Worm (Caenorhabditis elegans) whole organism, L1 larva: ENCODE measurements around the gene tag-151.
A peak's percentile ranks its signal among the peaks of the same experiment; 100 is the strongest.

ENCODE experiments used
- C34B4.2 ChIP-seq: sonication (generic microtip); optimal IDR thresholded peaks from 2 replicates; lab custom pipeline; 2017; ENCODE audit warnings: mild to moderate bottlenecking, missing genetic modification characterization, missing compliant biosample characterization
- Y116A8C.19 ChIP-seq: sonication (generic microtip); optimal IDR thresholded peaks from 2 replicates; lab custom pipeline; 2016; ENCODE audit warnings: missing compliant biosample characterization, missing genetic modification characterization, borderline replicate concordance
- aha-1 ChIP-seq: fragments of 150-350 bp; optimal IDR thresholded peaks from 2 replicates; lab custom pipeline; 2014; ENCODE audit warnings: missing biosample characterization, missing genetic modification characterization
- alr-1 ChIP-seq: fragments of 200-800 bp; sonication (Bioruptor generic); optimal IDR thresholded peaks from 2 replicates; lab custom pipeline; 2018; ENCODE audit warnings: borderline replicate concordance, mild to moderate bottlenecking, missing genetic modification characterization, missing compliant biosample characterization
- aly-2 ChIP-seq: fragments of 150-350 bp; optimal IDR thresholded peaks from 2 replicates; lab custom pipeline; 2014; ENCODE audit warnings: missing biosample characterization, missing genetic modification characterization
- blmp-1 ChIP-seq: fragments of 150-350 bp; optimal IDR thresholded peaks from 2 replicates; lab custom pipeline; 2014; ENCODE audit warnings: missing biosample characterization, missing genetic modification characterization
- ceh-63 ChIP-seq: fragments of 200-800 bp; sonication (Bioruptor generic); optimal IDR thresholded peaks from 2 replicates; lab custom pipeline; 2018; ENCODE audit warnings: mild to moderate bottlenecking, missing genetic modification characterization, missing compliant biosample characterization
- ceh-8 ChIP-seq: fragments of 200-800 bp; sonication (Bioruptor generic); optimal IDR thresholded peaks from 2 replicates; lab custom pipeline; 2018; ENCODE audit warnings: mild to moderate bottlenecking, missing genetic modification characterization, moderate library complexity, missing compliant biosample characterization
- ceh-88 ChIP-seq: fragments of 200-800 bp; sonication (Bioruptor generic); IDR thresholded peaks from 2 replicates; pipeline ENCODE4 v1.3.6; 2022; ENCODE audit warnings: missing genetic modification characterization, missing compliant biosample characterization
- ceh-90 ChIP-seq: sonication (generic microtip); optimal IDR thresholded peaks from 2 replicates; lab custom pipeline; 2016; ENCODE audit warnings: missing genetic modification characterization, missing compliant biosample characterization
- ces-1 ChIP-seq: fragments of 150-350 bp; optimal IDR thresholded peaks from 2 replicates; lab custom pipeline; 2014; ENCODE audit warnings: missing biosample characterization, missing genetic modification reagents, missing genetic modification characterization
- dsc-1 ChIP-seq: sonication (generic microtip); optimal IDR thresholded peaks from 2 replicates; lab custom pipeline; 2016; ENCODE audit warnings: mild to moderate bottlenecking, missing genetic modification characterization, missing compliant biosample characterization
- efl-1 ChIP-seq, 4 experiments: fragments of 150-350 bp; optimal IDR thresholded peaks in 3 of 4; peaks in 1 of 4; 1 replicate in 1 of 4; 2 replicates in 3 of 4; lab custom pipeline; 2014; ENCODE audit warnings: missing biosample characterization in 2 of 4, missing genetic modification characterization in 2 of 4, missing genetic modification reagents in 2 of 4
- elt-2 ChIP-seq: sonication (generic microtip); optimal IDR thresholded peaks from 2 replicates; lab custom pipeline; 2016; ENCODE audit warnings: missing genetic modification characterization, mild to moderate bottlenecking, inconsistent platforms, missing compliant biosample characterization, missing genetic modification reagents
- elt-3 ChIP-seq, 6 experiments: fragments of 150-350 bp in 1 of 6; sonication (generic microtip); optimal IDR thresholded peaks; 2 replicates each; lab custom pipeline; 2017 to 2018; ENCODE audit warnings: missing biosample characterization in 6 of 6, missing genetic modification characterization in 6 of 6, inconsistent platforms in 1 of 6
- fkh-10 ChIP-seq: sonication (generic microtip); optimal IDR thresholded peaks from 2 replicates; lab custom pipeline; 2017; ENCODE audit warnings: missing biosample characterization, missing genetic modification reagents, missing genetic modification characterization
- fkh-8 ChIP-seq: sonication (generic microtip); optimal IDR thresholded peaks from 2 replicates; lab custom pipeline; 2016; ENCODE audit warnings: mild to moderate bottlenecking, missing genetic modification characterization, missing compliant biosample characterization
- fos-1 ChIP-seq: fragments of 150-350 bp; optimal IDR thresholded peaks from 2 replicates; lab custom pipeline; 2014; ENCODE audit warnings: missing biosample characterization, missing genetic modification characterization
- grh-1 ChIP-seq: fragments of 200-800 bp; sonication (Bioruptor generic); IDR thresholded peaks from 2 replicates; pipeline ENCODE4 v1.3.6; 2022; ENCODE audit warnings: missing genetic modification reagents, missing genetic modification characterization, missing compliant biosample characterization
- hlh-17 ChIP-seq: fragments of 200-800 bp; sonication (Bioruptor generic); optimal IDR thresholded peaks from 2 replicates; lab custom pipeline; 2018; ENCODE audit warnings: missing genetic modification characterization, mild to moderate bottlenecking, missing compliant biosample characterization, moderate library complexity, borderline replicate concordance
- hpl-2 ChIP-seq: fragments of 150-350 bp; optimal IDR thresholded peaks from 2 replicates; lab custom pipeline; 2014; ENCODE audit warnings: missing biosample characterization, missing genetic modification reagents, missing genetic modification characterization
- irx-1 ChIP-seq: sonication (generic microtip); optimal IDR thresholded peaks from 2 replicates; lab custom pipeline; 2016; ENCODE audit warnings: missing genetic modification characterization, missing compliant biosample characterization
- lin-13 ChIP-seq: fragments of 150-350 bp; optimal IDR thresholded peaks from 2 replicates; lab custom pipeline; 2014; ENCODE audit warnings: missing biosample characterization, missing genetic modification reagents, missing genetic modification characterization
- lin-14 ChIP-seq: fragments of 200-800 bp; sonication (Bioruptor generic); optimal IDR thresholded peaks from 2 replicates; lab custom pipeline; 2018; ENCODE audit warnings: mild to moderate bottlenecking, missing genetic modification characterization, moderate library complexity, missing compliant biosample characterization
- lin-15B ChIP-seq: fragments of 150-350 bp; sonication (generic microtip); optimal IDR thresholded peaks from 3 replicates; lab custom pipeline; 2014; ENCODE audit warnings: missing biosample characterization, missing genetic modification characterization
- lsy-2 ChIP-seq, 2 experiments: fragments of 150-350 bp; optimal IDR thresholded peaks; 2 replicates each; lab custom pipeline; 2014; ENCODE audit warnings: missing biosample characterization in 2 of 2, missing genetic modification characterization in 2 of 2
- mdl-1 ChIP-seq, 2 experiments: fragments of 150-350 bp; optimal IDR thresholded peaks; 2 replicates each; lab custom pipeline; 2014 to 2017; ENCODE audit warnings: missing biosample characterization in 2 of 2, missing genetic modification characterization in 2 of 2, inconsistent platforms in 1 of 2
- nhr-11 ChIP-seq: fragments of 150-350 bp; optimal IDR thresholded peaks from 2 replicates; lab custom pipeline; 2014; ENCODE audit warnings: missing biosample characterization, missing genetic modification characterization
- nhr-12 ChIP-seq: sonication (generic microtip); optimal IDR thresholded peaks from 2 replicates; lab custom pipeline; 2017; ENCODE audit warnings: missing biosample characterization, missing genetic modification characterization
- nhr-19 ChIP-seq: fragments of 200-800 bp; sonication (Bioruptor generic); conservative IDR thresholded peaks from 2 replicates; pipeline ENCODE4 v1.3.6; 2022; ENCODE audit warnings: missing genetic modification characterization, missing compliant biosample characterization
- nhr-20 ChIP-seq: sonication (generic microtip); optimal IDR thresholded peaks from 2 replicates; lab custom pipeline; 2016; ENCODE audit warnings: mild to moderate bottlenecking, missing genetic modification characterization, missing compliant biosample characterization
- nhr-28 ChIP-seq: fragments of 150-350 bp; optimal IDR thresholded peaks from 2 replicates; lab custom pipeline; 2014; ENCODE audit warnings: missing biosample characterization, missing genetic modification characterization
- nhr-47 ChIP-seq: sonication (generic microtip); optimal IDR thresholded peaks from 2 replicates; lab custom pipeline; 2016; ENCODE audit warnings: mild to moderate bottlenecking, missing genetic modification characterization, moderate library complexity, missing compliant biosample characterization
- nhr-71 ChIP-seq: sonication (generic microtip); optimal IDR thresholded peaks from 2 replicates; lab custom pipeline; 2016; ENCODE audit warnings: mild to moderate bottlenecking, missing genetic modification characterization, moderate library complexity, missing compliant biosample characterization
- pax-3 ChIP-seq: fragments of 200-800 bp; sonication (Bioruptor generic); optimal IDR thresholded peaks from 2 replicates; lab custom pipeline; 2018; ENCODE audit warnings: mild to moderate bottlenecking, missing genetic modification characterization, moderate library complexity, missing compliant biosample characterization
- rnt-1 ChIP-seq: sonication (generic microtip); optimal IDR thresholded peaks from 2 replicates; lab custom pipeline; 2016; ENCODE audit warnings: mild to moderate bottlenecking, missing genetic modification characterization, moderate library complexity, missing compliant biosample characterization
- snpc-4 ChIP-seq: fragments of 150-350 bp; optimal IDR thresholded peaks from 2 replicates; lab custom pipeline; 2014; ENCODE audit warnings: missing biosample characterization, missing genetic modification characterization
- snu-23 ChIP-seq: sonication (generic microtip); optimal IDR thresholded peaks from 2 replicates; lab custom pipeline; 2016; ENCODE audit warnings: missing genetic modification characterization, missing compliant biosample characterization
- swsn-7 ChIP-seq: sonication (generic microtip); optimal IDR thresholded peaks from 2 replicates; lab custom pipeline; 2016; ENCODE audit warnings: missing genetic modification characterization, missing compliant biosample characterization
- tbx-2 ChIP-seq: sonication (generic microtip); optimal IDR thresholded peaks from 2 replicates; lab custom pipeline; 2016; ENCODE audit warnings: missing genetic modification characterization, missing compliant biosample characterization
- tlp-1 ChIP-seq: fragments of 150-350 bp; optimal IDR thresholded peaks from 2 replicates; lab custom pipeline; 2014; ENCODE audit warnings: missing biosample characterization, missing genetic modification characterization
- unc-130 ChIP-seq: fragments of 150-350 bp; optimal IDR thresholded peaks from 2 replicates; lab custom pipeline; 2017; ENCODE audit warnings: missing biosample characterization, missing genetic modification characterization, inconsistent platforms
- unc-30 ChIP-seq: sonication (generic microtip); optimal IDR thresholded peaks from 2 replicates; lab custom pipeline; 2017; ENCODE audit warnings: missing biosample characterization, missing genetic modification characterization
- unc-62 ChIP-seq: fragments of 150-350 bp; optimal IDR thresholded peaks from 2 replicates; lab custom pipeline; 2014; ENCODE audit warnings: missing biosample characterization, missing genetic modification reagents, missing genetic modification characterization
- unc-86 ChIP-seq: sonication (generic microtip); optimal IDR thresholded peaks from 2 replicates; lab custom pipeline; 2016; ENCODE audit warnings: missing genetic modification characterization, missing compliant biosample characterization
- unc-98 ChIP-seq: fragments of 200-800 bp; sonication (Bioruptor generic); IDR thresholded peaks from 2 replicates; pipeline ENCODE4 v1.3.6; 2022; ENCODE audit warnings: missing genetic modification characterization, missing compliant biosample characterization
- vab-15 ChIP-seq: sonication (generic microtip); optimal IDR thresholded peaks from 2 replicates; lab custom pipeline; 2017; ENCODE audit warnings: missing genotype, mild to moderate bottlenecking, missing genetic modification characterization, missing compliant biosample characterization
- zag-1 ChIP-seq: fragments of 150-350 bp; optimal IDR thresholded peaks from 2 replicates; lab custom pipeline; 2014; ENCODE audit warnings: missing biosample characterization, missing genetic modification characterization
- zip-4 ChIP-seq: fragments of 200-800 bp; sonication (Bioruptor generic); optimal IDR thresholded peaks from 2 replicates; lab custom pipeline; 2018; ENCODE audit warnings: mild to moderate bottlenecking, missing genetic modification characterization, moderate library complexity, missing compliant biosample characterization
- ztf-4 ChIP-seq: fragments of 150-350 bp; optimal IDR thresholded peaks from 2 replicates; lab custom pipeline; 2014; ENCODE audit warnings: missing biosample characterization, missing genetic modification characterization

The tag-151 gene

DNA sequence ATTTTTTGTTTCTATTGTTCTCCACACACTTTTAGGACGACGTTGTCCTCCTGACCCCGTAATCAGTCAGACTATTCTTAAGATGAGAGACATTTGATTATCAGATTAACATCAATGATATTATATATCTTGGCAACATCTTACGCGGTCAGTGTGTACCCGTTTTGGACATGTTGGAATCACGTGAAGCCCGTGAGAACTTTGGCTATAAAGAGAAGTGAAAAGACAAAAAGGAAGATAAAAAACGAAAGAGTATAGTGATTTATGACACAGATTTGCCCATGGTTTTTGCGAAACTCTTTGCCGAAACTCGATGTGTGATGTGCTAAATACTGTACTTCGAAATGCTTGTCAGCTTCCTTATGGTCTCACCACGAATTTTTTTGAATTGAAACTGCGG is 35.2 kb downstream of the tag-151 start (continued):
- no peak for TF ChIP-seq tlp-1 (tag; lab: Kevin White, UChicago)
- TF ChIP-seq fkh-8 (tag; lab: Kevin White, UChicago): no peak
- peak; percentile 63 for TF ChIP-seq tbx-2 (tag; lab: Kevin White, UChicago)
- no peak for TF ChIP-seq unc-30 (tag; lab: Kevin White, UChicago)
- TF ChIP-seq grh-1 (GFP tag; lab: Robert Waterston, UW): peak; percentile 73
- TF ChIP-seq lin-15B (tag; lab: Kevin White, UChicago): no peak
- TF ChIP-seq aly-2 (tag; lab: Kevin White, UChicago): no peak

DNA sequence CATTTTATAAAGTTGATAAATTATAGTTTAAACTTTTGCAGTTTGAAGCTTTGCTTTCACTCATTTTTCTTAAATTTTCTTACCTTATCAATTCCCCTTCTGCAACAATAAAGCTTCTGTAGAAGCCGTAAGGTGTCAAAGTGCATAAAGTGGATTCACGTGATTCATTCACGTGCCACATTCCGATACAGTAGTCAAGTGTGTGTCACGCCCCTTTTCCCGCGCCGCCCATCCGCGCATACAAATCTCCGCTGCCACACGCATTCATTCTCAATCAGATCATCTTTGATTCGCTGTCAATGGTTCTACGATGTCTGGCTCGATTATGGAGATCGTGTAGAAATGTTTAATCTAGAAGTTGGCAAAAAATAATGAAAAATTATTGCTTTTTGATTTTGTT is 37.0 kb downstream of the tag-151 start:
- no peak for TF ChIP-seq vab-15 (tag; lab: Kevin White, UChicago)
- TF ChIP-seq hpl-2: no peak
- TF ChIP-seq aly-2 (tag; lab: Kevin White, UChicago): no peak
- no peak for TF ChIP-seq lin-13 (GFP tag; lab: Kevin White, UChicago)
- no peak for TF ChIP-seq C34B4.2 (tag; lab: Kevin White, UChicago)
- TF ChIP-seq lin-15B (tag; lab: Kevin White, UChicago): no peak
- TF ChIP-seq unc-130 (tag; lab: Kevin White, UChicago): no peak
- peak; percentile 30 for TF ChIP-seq nhr-47 (tag; lab: Kevin White, UChicago)
- TF ChIP-seq swsn-7 (tag; lab: Kevin White, UChicago): no peak
- TF ChIP-seq unc-62 (GFP tag; lab: Kevin White, UChicago): no peak
- peak; percentile 32 for TF ChIP-seq blmp-1 (tag; lab: Kevin White, UChicago)
- no peak for TF ChIP-seq ces-1 (GFP tag; lab: Kevin White, UChicago)
- TF ChIP-seq rnt-1: no peak
- TF ChIP-seq nhr-71 (tag; lab: Kevin White, UChicago): peak; percentile 37
- no peak for TF ChIP-seq zag-1
- TF ChIP-seq irx-1 (tag; lab: Kevin White, UChicago): no peak
- no peak for TF ChIP-seq alr-1 (tag; lab: Kevin White, UChicago)
- peak; percentile 19 for TF ChIP-seq lin-14 (GFP tag; lab: Kevin White, UChicago)
- TF ChIP-seq ceh-63: no peak
- TF ChIP-seq nhr-12 (tag; lab: Kevin White, UChicago): no peak
- no peak for TF ChIP-seq hlh-17 (GFP tag; lab: Kevin White, UChicago)
- TF ChIP-seq Y116A8C.19 (tag; lab: Kevin White, UChicago): no peak
- no peak for TF ChIP-seq ceh-8
- no peak for TF ChIP-seq nhr-11 (tag; lab: Kevin White, UChicago)
- TF ChIP-seq elt-3 (tag; optimal IDR thresholded peaks at IDR 0.05; lab: Kevin White, UChicago): peak in 2 of 6 experiments; percentile 13 to 55
- peak; percentile 24 for TF ChIP-seq nhr-20 (tag; lab: Kevin White, UChicago)
- TF ChIP-seq mdl-1 (tag; optimal IDR thresholded peaks at IDR 0.05; lab: Kevin White, UChicago): peak in 1 of 2 experiments; percentile 44
- TF ChIP-seq fkh-8 (tag; lab: Kevin White, UChicago): no peak
- TF ChIP-seq zip-4 (GFP tag; lab: Kevin White, UChicago): no peak
- TF ChIP-seq fkh-10: no peak
- TF ChIP-seq aha-1 (tag; lab: Kevin White, UChicago): no peak
- TF ChIP-seq fos-1 (tag; lab: Kevin White, UChicago): no peak
- TF ChIP-seq elt-2: no peak
- TF ChIP-seq unc-86 (tag; lab: Kevin White, UChicago): no peak
- no peak for TF ChIP-seq dsc-1
- no peak for TF ChIP-seq ceh-90 (tag; lab: Kevin White, UChicago)
- no peak for TF ChIP-seq lsy-2 (tag; optimal IDR thresholded peaks at IDR 0.05; lab: Kevin White, UChicago)
- TF ChIP-seq snpc-4 (tag; lab: Kevin White, UChicago): no peak
- TF ChIP-seq efl-1 (optimal IDR thresholded peaks at IDR 0.05; lab: Kevin White, UChicago): no peak
- TF ChIP-seq efl-1 (GFP tag; optimal IDR thresholded peaks at IDR 0.05 in 1 of 2; lab: Kevin White, UChicago): no peak
- no peak for TF ChIP-seq unc-98 (GFP tag; lab: Robert Waterston, UW)
- no peak for TF ChIP-seq ztf-4 (tag; lab: Kevin White, UChicago)
- TF ChIP-seq nhr-28: no peak
- peak; percentile 40 for TF ChIP-seq nhr-19 (GFP tag; lab: Robert Waterston, UW)
- peak; percentile 5 for TF ChIP-seq snu-23 (GFP tag; lab: Kevin White, UChicago)
- TF ChIP-seq pax-3 (tag; lab: Kevin White, UChicago): no peak
- TF ChIP-seq ceh-88 (GFP tag; lab: Robert Waterston, UW): no peak
- no peak for TF ChIP-seq unc-30 (tag; lab: Kevin White, UChicago)
